Fruit fly (Drosophila melanogaster) whole organism, embryonic: ENCODE measurements around the gene COX7AL2.
A peak's percentile ranks its signal among the peaks of the same experiment; 100 is the strongest.

ENCODE experiments used
- Adf1 ChIP-seq: fragments of 200-800 bp; sonication (Bioruptor generic); IDR thresholded peaks from 2 replicates; pipeline ENCODE4 v1.3.6; 2022; ENCODE audit warnings: missing biosample characterization, missing genetic modification characterization
- BtbVII ChIP-seq: fragments of 200-800 bp; sonication (Bioruptor generic); optimal IDR thresholded peaks from 3 replicates; lab custom pipeline; 2017; ENCODE audit warnings: missing biosample characterization, mild to moderate bottlenecking, missing genetic modification characterization
- CG1024 ChIP-seq: fragments of 200-800 bp; sonication (Bioruptor generic); IDR thresholded peaks from 2 replicates; pipeline ENCODE4 v1.3.6; 2022; ENCODE audit warnings: missing biosample characterization, missing genetic modification characterization
- CG11093 ChIP-seq: fragments of 200-800 bp; sonication (Bioruptor generic); IDR thresholded peaks from 3 replicates; pipeline ENCODE4 v1.3.6; 2022; ENCODE audit warnings: missing biosample characterization, missing genetic modification characterization
- CG11723 ChIP-seq: fragments of 200-800 bp; sonication (Bioruptor generic); optimal IDR thresholded peaks from 2 replicates; lab custom pipeline; 2017; ENCODE audit warnings: missing biosample characterization, mild to moderate bottlenecking, missing genetic modification characterization
- CG1233 ChIP-seq: fragments of 200-800 bp; sonication (Bioruptor generic); optimal IDR thresholded peaks from 4 replicates; lab custom pipeline; 2018; ENCODE audit warnings: missing biosample characterization, mild to moderate bottlenecking, missing genetic modification characterization
- CG13424 ChIP-seq: fragments of 200-800 bp; sonication (Bioruptor generic); optimal IDR thresholded peaks from 2 replicates; lab custom pipeline; 2019; ENCODE audit warnings: missing biosample characterization, mild to moderate bottlenecking, missing genetic modification characterization, moderate library complexity
- CG14860 ChIP-seq: fragments of 200-800 bp; sonication (Bioruptor generic); IDR thresholded peaks from 3 replicates; pipeline ENCODE4 v1.3.6; 2022; ENCODE audit warnings: missing biosample characterization, missing genetic modification characterization; ENCODE audit not compliant: partially characterized antibody
- CG15073 ChIP-seq: fragments of 200-800 bp; sonication (Bioruptor generic); optimal IDR thresholded peaks from 2 replicates; lab custom pipeline; 2016; ENCODE audit warnings: missing biosample characterization, missing genetic modification characterization
- CG15514 ChIP-seq: fragments of 200-800 bp; sonication (Bioruptor generic); optimal IDR thresholded peaks from 3 replicates; lab custom pipeline; 2017; ENCODE audit warnings: missing biosample characterization, missing genetic modification characterization, mild to moderate bottlenecking, moderate library complexity, missing genetic modification reagents
- CG1603 ChIP-seq: fragments of 200-800 bp; sonication (Bioruptor generic); optimal IDR thresholded peaks from 2 replicates; lab custom pipeline; 2019; ENCODE audit warnings: missing biosample characterization, mild to moderate bottlenecking, missing genetic modification characterization, moderate library complexity
- CG1647 ChIP-seq: fragments of 200-800 bp; sonication (Bioruptor generic); optimal IDR thresholded peaks from 3 replicates; lab custom pipeline; 2016; ENCODE audit warnings: missing biosample characterization, missing genetic modification characterization
- CG16863 ChIP-seq: fragments of 200-800 bp; sonication (Bioruptor generic); optimal IDR thresholded peaks from 3 replicates; lab custom pipeline; 2016; ENCODE audit warnings: missing biosample characterization, missing genetic modification characterization
- CG2678 ChIP-seq: fragments of 200-800 bp; sonication (Bioruptor generic); optimal IDR thresholded peaks from 3 replicates; lab custom pipeline; 2019; ENCODE audit warnings: missing biosample characterization, mild to moderate bottlenecking, missing genetic modification characterization, moderate library complexity
- CG3407 ChIP-seq: fragments of 200-800 bp; sonication (Bioruptor generic); optimal IDR thresholded peaks from 2 replicates; lab custom pipeline; 2018; ENCODE audit warnings: missing biosample characterization, mild to moderate bottlenecking, missing genetic modification characterization
- CG3838 ChIP-seq: fragments of 200-800 bp; sonication (Bioruptor generic); optimal IDR thresholded peaks from 3 replicates; lab custom pipeline; 2016; ENCODE audit warnings: missing biosample characterization, missing genetic modification characterization
- CG4707 ChIP-seq: fragments of 200-800 bp; sonication (Bioruptor generic); optimal IDR thresholded peaks from 2 replicates; lab custom pipeline; 2018; ENCODE audit warnings: missing biosample characterization, mild to moderate bottlenecking, missing genetic modification characterization, moderate library complexity
- CG6254 ChIP-seq: fragments of 200-800 bp; sonication (Bioruptor generic); optimal IDR thresholded peaks from 3 replicates; lab custom pipeline; 2017; ENCODE audit warnings: mild to moderate bottlenecking, missing biosample characterization, missing genetic modification reagents, missing genetic modification characterization
- CG6791 ChIP-seq: fragments of 200-800 bp; sonication (Bioruptor generic); IDR thresholded peaks from 3 replicates; pipeline ENCODE4 v1.3.6; 2022; ENCODE audit warnings: missing biosample characterization, missing genetic modification characterization; ENCODE audit not compliant: partially characterized antibody
- CG7786 ChIP-seq: fragments of 200-800 bp; sonication (Bioruptor generic); optimal IDR thresholded peaks from 2 replicates; lab custom pipeline; 2016; ENCODE audit warnings: missing biosample characterization, missing genetic modification characterization
- CG7963 ChIP-seq: fragments of 200-800 bp; sonication (Bioruptor generic); IDR thresholded peaks from 3 replicates; pipeline ENCODE4 v1.3.6; 2022; ENCODE audit warnings: missing biosample characterization, missing genetic modification characterization; ENCODE audit not compliant: partially characterized antibody
- CG8388 ChIP-seq: fragments of 200-800 bp; sonication (Bioruptor generic); optimal IDR thresholded peaks from 2 replicates; lab custom pipeline; 2019; ENCODE audit warnings: missing biosample characterization, mild to moderate bottlenecking, missing genetic modification characterization, moderate library complexity
- CG9609 ChIP-seq: fragments of 200-800 bp; sonication (Bioruptor generic); optimal IDR thresholded peaks from 3 replicates; lab custom pipeline; 2016; ENCODE audit warnings: missing biosample characterization, missing genetic modification characterization
- CTCF ChIP-seq: fragments of 200-800 bp; sonication (Bioruptor generic); optimal IDR thresholded peaks from 2 replicates; lab custom pipeline; 2017; ENCODE audit warnings: missing biosample characterization, mild to moderate bottlenecking, missing genetic modification characterization, moderate library complexity
- Dip2 ChIP-seq: fragments of 200-800 bp; sonication (Bioruptor generic); IDR thresholded peaks from 2 replicates; pipeline ENCODE4 v1.3.6; 2022; ENCODE audit warnings: missing biosample characterization, missing genetic modification characterization
- Dip3 ChIP-seq: fragments of 200-800 bp; sonication (Bioruptor generic); optimal IDR thresholded peaks from 3 replicates; lab custom pipeline; 2016; ENCODE audit warnings: missing biosample characterization, missing genetic modification characterization
- E2f1 ChIP-seq: fragments of 200-800 bp; sonication (Bioruptor generic); IDR thresholded peaks from 2 replicates; pipeline ENCODE4 v1.3.6; 2022; ENCODE audit warnings: missing biosample characterization, missing genetic modification characterization
- Hmx ChIP-seq: fragments of 200-800 bp; sonication (Bioruptor generic); optimal IDR thresholded peaks from 2 replicates; lab custom pipeline; 2016; ENCODE audit warnings: missing biosample characterization, missing genetic modification characterization
- Myb ChIP-seq: fragments of 200-800 bp; sonication (Bioruptor generic); optimal IDR thresholded peaks from 2 replicates; lab custom pipeline; 2016; ENCODE audit warnings: missing biosample characterization, missing genetic modification characterization
- NK7.1 ChIP-seq: fragments of 200-800 bp; sonication (Bioruptor generic); optimal IDR thresholded peaks from 3 replicates; lab custom pipeline; 2016; ENCODE audit warnings: missing biosample characterization, missing genetic modification characterization
- Neu2 ChIP-seq: fragments of 200-800 bp; sonication (Bioruptor generic); optimal IDR thresholded peaks from 3 replicates; lab custom pipeline; 2016; ENCODE audit warnings: missing biosample characterization, missing genetic modification characterization, borderline replicate concordance
- Nf-YA ChIP-seq: fragments of 200-800 bp; sonication (Bioruptor generic); IDR thresholded peaks from 2 replicates; pipeline ENCODE4 v1.3.6; 2022; ENCODE audit warnings: missing biosample characterization, missing genetic modification characterization
- Nf-YC ChIP-seq: fragments of 200-800 bp; optimal IDR thresholded peaks from 3 replicates; lab custom pipeline; 2019; ENCODE audit warnings: missing biosample characterization, mild to moderate bottlenecking, missing genetic modification characterization, moderate library complexity
- Scr ChIP-seq: fragments of 200-800 bp; sonication (Bioruptor generic); IDR thresholded peaks from 2 replicates; pipeline ENCODE4 v1.3.6; 2022; ENCODE audit warnings: missing biosample characterization, missing genetic modification characterization; ENCODE audit not compliant: partially characterized antibody
- Taf1 ChIP-seq: fragments of 200-800 bp; sonication (Bioruptor generic); IDR thresholded peaks from 2 replicates; pipeline ENCODE4 v1.3.6; 2022; ENCODE audit warnings: missing biosample characterization, missing genetic modification characterization
- crc ChIP-seq: fragments of 200-800 bp; sonication (Bioruptor generic); optimal IDR thresholded peaks from 2 replicates; lab custom pipeline; 2016; ENCODE audit warnings: missing biosample characterization, missing genetic modification characterization
- fd102C ChIP-seq: fragments of 200-800 bp; sonication (Bioruptor generic); optimal IDR thresholded peaks from 2 replicates; lab custom pipeline; 2018; ENCODE audit warnings: missing biosample characterization, mild to moderate bottlenecking, missing genetic modification characterization, moderate library complexity
- grn ChIP-seq: fragments of 200-800 bp; sonication (Bioruptor generic); optimal IDR thresholded peaks from 3 replicates; lab custom pipeline; 2017; ENCODE audit warnings: missing biosample characterization, missing genetic modification characterization
- gsb ChIP-seq: fragments of 200-800 bp; sonication (Bioruptor generic); IDR thresholded peaks from 2 replicates; pipeline ENCODE4 v1.3.6; 2022; ENCODE audit warnings: missing biosample characterization, missing genetic modification characterization
- mirr ChIP-seq: fragments of 200-800 bp; sonication (Bioruptor generic); optimal IDR thresholded peaks from 3 replicates; lab custom pipeline; 2018; ENCODE audit warnings: missing biosample characterization, mild to moderate bottlenecking, missing genetic modification characterization
- pan ChIP-seq, 4 experiments: fragments of >200 bp in 3 of 4; fragments of 200-800 bp in 1 of 4; sonication (Bioruptor generic) in 1 of 4; optimal IDR thresholded peaks in 3 of 4; IDR thresholded peaks in 1 of 4; 2 replicates each; pipeline versions ENCODE4 v1.3.6 to Lab custom; 2017 to 2022; ENCODE audit warnings: missing biosample characterization in 2 of 4, missing genetic modification characterization in 2 of 4, mixed read lengths in 1 of 4
- pita ChIP-seq: fragments of 200-800 bp; sonication (Bioruptor generic); optimal IDR thresholded peaks from 2 replicates; lab custom pipeline; 2017; ENCODE audit warnings: missing biosample characterization, mild to moderate bottlenecking, missing genetic modification characterization
- repo ChIP-seq: fragments of 200-800 bp; sonication (Bioruptor generic); optimal IDR thresholded peaks from 2 replicates; lab custom pipeline; 2016; ENCODE audit warnings: missing biosample characterization, missing genetic modification characterization
- sens-2 ChIP-seq: fragments of 200-800 bp; sonication (Bioruptor generic); IDR thresholded peaks from 2 replicates; pipeline ENCODE4 v1.3.6; 2022; ENCODE audit warnings: missing biosample characterization, missing genetic modification characterization
- stwl ChIP-seq: fragments of 200-800 bp; sonication (Bioruptor generic); optimal IDR thresholded peaks from 3 replicates; lab custom pipeline; 2018; ENCODE audit warnings: missing biosample characterization, mild to moderate bottlenecking, missing genetic modification characterization, moderate library complexity
- tap ChIP-seq: fragments of 200-800 bp; optimal IDR thresholded peaks from 3 replicates; lab custom pipeline; 2019; ENCODE audit warnings: missing biosample characterization, mild to moderate bottlenecking, missing genetic modification characterization, moderate library complexity
- tgo ChIP-seq: fragments of 200-800 bp; sonication (Bioruptor generic); IDR thresholded peaks from 3 replicates; pipeline ENCODE4 v1.3.6; 2022; ENCODE audit warnings: missing biosample characterization, missing genetic modification characterization
- toy ChIP-seq: fragments of 200-800 bp; sonication (Bioruptor generic); IDR thresholded peaks from 2 replicates; pipeline ENCODE4 v1.3.6; 2022; ENCODE audit warnings: missing biosample characterization, missing genetic modification characterization
- ttk ChIP-seq: fragments of 200-800 bp; sonication (Bioruptor generic); IDR thresholded peaks from 2 replicates; pipeline ENCODE4 v2.1.2; 2022; ENCODE audit warnings: missing biosample characterization, missing genetic modification characterization
- unc-4 ChIP-seq: fragments of 200-800 bp; sonication (Bioruptor generic); IDR thresholded peaks from 2 replicates; pipeline ENCODE4 v1.3.6; 2022; ENCODE audit warnings: missing biosample characterization, missing genetic modification characterization; ENCODE audit not compliant: partially characterized antibody
- wek ChIP-seq: fragments of 200-800 bp; sonication (Bioruptor generic); optimal IDR thresholded peaks from 3 replicates; lab custom pipeline; 2018; ENCODE audit warnings: missing biosample characterization, mild to moderate bottlenecking, missing genetic modification characterization, moderate library complexity

The COX7AL2 gene

dm6 chr2L:2227316-2227715, 29.6 kb upstream of the COX7AL2 start (continued):
- TF ChIP-seq pan (optimal IDR thresholded peaks at IDR 0.05; lab: Kevin White, UChicago) (no peak), pan (GFP tag; optimal IDR thresholded peaks at IDR 0.05 in 1 of 2, IDR thresholded peaks at IDR 0.05 in 1 of 2) (peak in 1 of 2 experiments; percentile 63), CG8388 (GFP tag; lab: Kevin White, UChicago) (peak; percentile 35), Dip3 (GFP tag; lab: Kevin White, UChicago) (no peak), Myb (GFP tag; lab: Kevin White, UChicago) (no peak), CG7963 (GFP tag; lab: Robert Waterston, UW) (no peak), CG6254 (GFP tag; lab: Kevin White, UChicago) (no peak), ttk (GFP tag; lab: Robert Waterston, UW) (peak; percentile 31; the same call in 1 of the 2 replicates), fd102C (GFP tag; lab: Kevin White, UChicago) (no peak), BtbVII (GFP tag; lab: Kevin White, UChicago) (peak; percentile 35), CG15073 (GFP tag; lab: Kevin White, UChicago) (no peak), CG1603 (tag; lab: Kevin White, UChicago) (peak; percentile 72), CG1024 (GFP tag; lab: Robert Waterston, UW) (peak; percentile 50; the same call in 1 of the 2 replicates), stwl (tag; lab: Kevin White, UChicago) (no peak), crc (GFP tag; lab: Kevin White, UChicago) (no peak), unc-4 (GFP tag; lab: Robert Waterston, UW) (no peak), Scr (GFP tag; lab: Robert Waterston, UW) (no peak), toy (GFP tag; lab: Robert Waterston, UW) (no peak), gsb (GFP tag; lab: Robert Waterston, UW) (peak; percentile 34), Neu2 (GFP tag; lab: Kevin White, UChicago) (no peak), Dip2 (no peak), Taf1 (GFP tag; lab: Robert Waterston, UW) (no peak), CG2678 (tag; lab: Kevin White, UChicago) (peak; percentile 59), CG3838 (GFP tag; lab: Kevin White, UChicago) (no peak), tap (peak; percentile 64), CG1233 (GFP tag; lab: Kevin White, UChicago) (no peak), grn (GFP tag; lab: Kevin White, UChicago) (no peak), CG3407 (peak; percentile 38), CTCF (GFP tag; lab: Kevin White, UChicago) (no peak), wek (GFP tag; lab: Kevin White, UChicago) (peak; percentile 40), CG1647 (GFP tag; lab: Kevin White, UChicago) (no peak), sens-2 (GFP tag; lab: Robert Waterston, UW) (peak; percentile 48; the same call in 1 of the 2 replicates), CG15514 (no peak), tgo (peak; percentile 52; the same call in 2 of the 3 replicates), Nf-YA (GFP tag; lab: Robert Waterston, UW) (peak; percentile 29), Adf1 (no peak), E2f1 (GFP tag; lab: Robert Waterston, UW) (peak; percentile 52; the same call in 1 of the 2 replicates), CG11093 (GFP tag; lab: Robert Waterston, UW) (no peak), CG14860 (GFP tag; lab: Robert Waterston, UW) (no peak), CG16863 (GFP tag; lab: Kevin White, UChicago) (peak; percentile 42), CG9609 (GFP tag; lab: Kevin White, UChicago) (no peak), Nf-YC (tag; lab: Kevin White, UChicago) (peak; percentile 30), CG7786 (GFP tag; lab: Kevin White, UChicago) (peak; percentile 22), CG13424 (tag; lab: Kevin White, UChicago) (peak; percentile 56), NK7.1 (GFP tag; lab: Kevin White, UChicago) (no peak), CG4707 (GFP tag; lab: Kevin White, UChicago) (peak; percentile 16), Hmx (GFP tag; lab: Kevin White, UChicago) (no peak), CG11723 (GFP tag; lab: Kevin White, UChicago) (peak; percentile 1), repo (GFP tag; lab: Kevin White, UChicago) (no peak), mirr (GFP tag; lab: Kevin White, UChicago) (no peak), CG6791 (no peak), pita (no peak)
